Worm (Caenorhabditis elegans) whole organism, L2 larva: ENCODE results near the gene R160.10.

Experiments used
- F13H6.1 ChIP-seq: sonication (generic microtip); optimal IDR thresholded peaks from 2 replicates; lab custom pipeline; 2016; ENCODE audit warnings: missing genetic modification characterization, missing compliant biosample characterization
- R02D3.7 ChIP-seq: fragments of 150-350 bp; optimal IDR thresholded peaks from 2 replicates; lab custom pipeline; 2014; ENCODE audit warnings: missing biosample characterization, missing genetic modification characterization
- Y55F3AM.14 ChIP-seq: fragments of 200-800 bp; sonication (Bioruptor generic); optimal IDR thresholded peaks from 2 replicates; lab custom pipeline; 2018; ENCODE audit warnings: mild to moderate bottlenecking, missing genetic modification characterization, missing compliant biosample characterization
- ZK546.5 ChIP-seq: sonication (generic microtip); optimal IDR thresholded peaks from 2 replicates; lab custom pipeline; 2017; ENCODE audit warnings: missing biosample characterization, missing genetic modification characterization
- alr-1 ChIP-seq: fragments of 150-350 bp; optimal IDR thresholded peaks from 2 replicates; lab custom pipeline; 2014; ENCODE audit warnings: missing biosample characterization, missing genetic modification characterization
- ama-1 ChIP-seq: fragments of 150-350 bp; optimal IDR thresholded peaks from 2 replicates; lab custom pipeline; 2018; ENCODE audit warnings: inconsistent platforms
- ceh-16 ChIP-seq: fragments of 150-350 bp; optimal IDR thresholded peaks from 2 replicates; lab custom pipeline; 2014; ENCODE audit warnings: missing biosample characterization, missing genetic modification characterization
- ceh-82 ChIP-seq: fragments of 150-350 bp; optimal IDR thresholded peaks from 2 replicates; lab custom pipeline; 2014; ENCODE audit warnings: missing biosample characterization, missing genetic modification characterization
- egl-27 ChIP-seq: sonication (generic microtip); optimal IDR thresholded peaks from 3 replicates; lab custom pipeline; 2017; ENCODE audit warnings: missing biosample characterization, missing genetic modification reagents, missing genetic modification characterization
- elt-1 ChIP-seq: fragments of 150-350 bp; optimal IDR thresholded peaks from 2 replicates; lab custom pipeline; 2014; ENCODE audit warnings: missing biosample characterization, missing genetic modification characterization
- elt-3 ChIP-seq: sonication (generic microtip); optimal IDR thresholded peaks from 2 replicates; lab custom pipeline; 2017; ENCODE audit warnings: missing biosample characterization, missing genetic modification characterization
- fos-1 ChIP-seq: fragments of 150-350 bp; optimal IDR thresholded peaks from 2 replicates; lab custom pipeline; 2014; ENCODE audit warnings: missing biosample characterization, missing genetic modification characterization
- gmeb-1 ChIP-seq: fragments of 150-350 bp; optimal IDR thresholded peaks from 2 replicates; lab custom pipeline; 2014; ENCODE audit warnings: missing biosample characterization, missing genetic modification characterization
- lin-13 ChIP-seq: fragments of 150-350 bp; optimal IDR thresholded peaks from 2 replicates; lab custom pipeline; 2014; ENCODE audit warnings: missing biosample characterization, missing genetic modification reagents, missing genetic modification characterization
- lin-39 ChIP-seq: fragments of 150-350 bp; optimal IDR thresholded peaks from 2 replicates; lab custom pipeline; 2014; ENCODE audit warnings: missing biosample characterization, missing genetic modification reagents, missing genetic modification characterization
- lsy-2 ChIP-seq, 2 experiments: fragments of 150-350 bp in 1 of 2; sonication (generic microtip) in 1 of 2; optimal IDR thresholded peaks; 2 replicates each; lab custom pipeline; 2014 to 2017; ENCODE audit warnings: missing biosample characterization in 2 of 2, missing genetic modification characterization in 2 of 2
- mdl-1 ChIP-seq, 2 experiments: fragments of 150-350 bp in 1 of 2; sonication (generic microtip) in 1 of 2; optimal IDR thresholded peaks; 2 replicates each; lab custom pipeline; 2017; ENCODE audit warnings: missing biosample characterization in 2 of 2, missing genetic modification characterization in 2 of 2
- nhr-10 ChIP-seq: sonication (generic microtip); optimal IDR thresholded peaks from 2 replicates; lab custom pipeline; 2017; ENCODE audit warnings: missing biosample characterization, missing genetic modification characterization
- nhr-11 ChIP-seq: fragments of 150-350 bp; optimal IDR thresholded peaks from 2 replicates; lab custom pipeline; 2014; ENCODE audit warnings: missing biosample characterization, missing genetic modification characterization
- nhr-129 ChIP-seq: fragments of 150-350 bp; optimal IDR thresholded peaks from 2 replicates; lab custom pipeline; 2014; ENCODE audit warnings: missing biosample characterization, missing genetic modification characterization
- nhr-21 ChIP-seq: fragments of 150-350 bp; optimal IDR thresholded peaks from 2 replicates; lab custom pipeline; 2014; ENCODE audit warnings: missing biosample characterization, missing genetic modification characterization
- nhr-23 ChIP-seq: fragments of 150-350 bp; optimal IDR thresholded peaks from 2 replicates; lab custom pipeline; 2014; ENCODE audit warnings: missing biosample characterization, missing genetic modification reagents, missing genetic modification characterization
- nhr-237 ChIP-seq: fragments of 150-350 bp; optimal IDR thresholded peaks from 2 replicates; lab custom pipeline; 2014; ENCODE audit warnings: missing biosample characterization, missing genetic modification characterization
- nhr-25 ChIP-seq: fragments of 150-350 bp; sonication (generic microtip); optimal IDR thresholded peaks from 3 replicates; lab custom pipeline; 2014; ENCODE audit warnings: missing biosample characterization, missing genetic modification characterization
- skn-1 ChIP-seq: sonication (generic microtip); optimal IDR thresholded peaks from 2 replicates; lab custom pipeline; 2017; ENCODE audit warnings: missing biosample characterization, missing genetic modification characterization
- sma-3 ChIP-seq: sonication (generic microtip); optimal IDR thresholded peaks from 2 replicates; lab custom pipeline; 2016; ENCODE audit warnings: missing genetic modification reagents, missing genetic modification characterization, missing compliant biosample characterization
- sma-9 ChIP-seq, 2 experiments: fragments of 150-350 bp in 1 of 2; sonication (generic microtip) in 1 of 2; optimal IDR thresholded peaks; 2 replicates each; lab custom pipeline; 2014 to 2016; ENCODE audit warnings: missing genetic modification characterization in 2 of 2, mild to moderate bottlenecking in 1 of 2, missing biosample characterization in 1 of 2, missing compliant biosample characterization in 1 of 2, missing genetic modification reagents in 1 of 2, moderate library complexity in 1 of 2
- snpc-4 ChIP-seq: fragments of 150-350 bp; optimal IDR thresholded peaks from 2 replicates; lab custom pipeline; 2014; ENCODE audit warnings: missing biosample characterization, missing genetic modification characterization
- unc-39 ChIP-seq: fragments of 150-350 bp; optimal IDR thresholded peaks from 2 replicates; lab custom pipeline; 2014; ENCODE audit warnings: missing biosample characterization, missing genetic modification characterization
- unc-55 ChIP-seq: fragments of 150-350 bp; sonication (generic microtip); optimal IDR thresholded peaks from 3 replicates; lab custom pipeline; 2014; ENCODE audit warnings: missing biosample characterization, missing genetic modification reagents, missing genetic modification characterization
- ztf-1 ChIP-seq: fragments of 200-800 bp; sonication (Bioruptor generic); conservative IDR thresholded peaks from 2 replicates; pipeline ENCODE4 v1.3.6; 2022; ENCODE audit warnings: missing genetic modification characterization, missing compliant biosample characterization
- ztf-4 ChIP-seq: fragments of 150-350 bp; optimal IDR thresholded peaks from 2 replicates; lab custom pipeline; 2014; ENCODE audit warnings: missing biosample characterization, missing genetic modification characterization

R160.10 gene

DNA sequence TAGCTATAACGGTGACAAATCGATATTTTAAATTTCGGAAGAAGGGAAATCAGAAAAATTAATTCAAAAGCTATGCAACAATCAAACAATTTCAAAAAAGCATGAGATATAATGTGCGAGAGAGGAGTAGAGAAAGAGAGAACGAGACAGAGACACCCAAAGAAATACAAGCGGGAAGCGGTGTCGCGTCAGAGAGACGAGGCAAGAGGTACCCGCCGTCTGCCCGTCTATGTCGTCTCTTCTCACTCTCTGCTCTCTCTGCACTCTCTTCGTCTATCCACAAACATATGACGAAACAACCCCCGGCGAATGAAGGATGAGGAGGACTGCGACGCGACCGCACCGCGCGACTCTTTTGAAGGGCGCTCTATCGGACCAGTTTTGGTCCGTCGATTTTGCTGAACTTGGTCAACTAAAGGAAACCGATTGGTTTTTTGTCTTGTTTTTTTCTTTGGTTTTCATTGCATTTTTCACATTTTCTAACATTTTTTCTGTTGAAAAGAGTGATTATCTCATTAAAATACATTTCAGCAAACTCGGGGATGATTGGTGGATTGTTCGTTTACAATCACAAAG, 21.6 kb upstream of the R160.10 start, which contains the start of gene dpy-23 (continued):
- peak; percentile 98 for TF ChIP-seq F13H6.1 (tag; lab: Kevin White, UChicago)

DNA sequence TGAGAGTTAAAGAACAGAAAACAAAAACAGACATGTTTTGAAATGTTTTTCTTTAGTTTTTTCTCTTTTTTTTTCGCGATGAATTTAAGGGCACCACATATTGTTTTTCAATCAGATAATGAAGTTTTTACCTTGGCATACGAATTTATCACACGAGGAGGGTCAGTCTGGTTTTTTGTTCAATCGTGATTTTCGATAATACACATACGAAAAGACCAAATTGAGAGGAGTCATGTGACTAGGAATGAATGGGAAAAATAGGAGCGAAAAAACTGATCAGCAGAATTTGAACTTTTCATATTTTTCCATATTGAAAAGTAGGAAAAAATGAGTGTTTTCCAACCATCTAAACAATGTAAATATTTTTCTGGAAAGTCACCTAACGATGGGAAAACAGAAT, 19.2 kb upstream of the R160.10 start:
- TF ChIP-seq nhr-25 (tag; lab: Kevin White, UChicago) (peak; percentile 71), lin-13 (GFP tag; lab: Kevin White, UChicago) (no peak), elt-1 (tag; lab: Kevin White, UChicago) (no peak), gmeb-1 (peak; percentile 41)
- TF ChIP-seq, all 48 proteins: peak for 2

DNA sequence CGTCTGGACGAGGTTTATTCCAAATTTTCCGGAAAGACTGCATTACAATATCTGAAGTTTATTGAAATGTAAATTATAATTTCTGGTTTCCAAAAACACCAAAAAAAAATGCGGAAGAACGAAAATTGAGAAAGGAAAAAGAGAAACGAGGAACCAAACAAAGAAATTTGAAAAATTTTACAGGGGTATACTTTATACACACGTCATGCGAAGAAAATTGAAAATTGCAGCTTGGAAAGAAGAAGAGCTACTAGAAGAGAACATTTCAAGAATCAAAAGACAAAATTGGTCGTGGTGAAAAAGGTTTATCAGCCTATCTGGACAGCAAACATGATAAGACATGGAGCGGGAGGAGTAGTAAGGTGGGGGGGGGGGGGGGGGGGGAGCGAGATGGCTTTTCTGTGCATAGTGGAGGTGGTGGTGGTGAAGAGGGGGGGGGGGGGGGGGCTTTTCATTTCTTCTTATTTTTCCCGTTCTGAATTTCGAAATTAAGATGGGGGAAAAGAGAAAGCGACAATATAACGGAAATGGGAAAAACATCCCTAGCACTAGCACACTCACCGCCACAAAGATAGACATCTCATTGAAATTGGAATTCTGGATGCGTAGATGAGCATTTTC, 16.1 kb upstream of the R160.10 start, which contains the start of gene lst-2:
Gene lst-2 (minus strand): TSS at position 51 of the 621 bp plus-strand sequence.
- TF ChIP-seq Y55F3AM.14, result no peak
- peak; percentile 11 for TF ChIP-seq unc-55 (GFP tag; lab: Kevin White, UChicago)

DNA sequence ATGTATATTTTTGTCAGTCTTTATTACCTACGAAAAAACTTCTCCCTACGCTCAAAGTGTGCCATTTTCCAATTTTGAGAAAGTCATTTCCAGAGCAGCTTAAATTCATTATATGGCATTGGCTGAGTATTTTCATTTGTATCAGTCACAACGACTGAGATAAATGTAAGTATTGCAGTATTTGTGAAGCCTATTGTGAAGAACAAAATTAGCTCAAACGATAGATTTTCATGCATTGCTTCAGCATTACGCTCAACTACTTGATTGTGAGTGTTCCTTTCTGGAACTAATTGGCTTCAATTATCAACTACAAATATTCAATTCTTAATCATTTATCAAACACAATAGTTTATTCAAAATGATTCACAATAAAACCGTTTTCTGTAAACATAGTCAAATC, 10.4 kb upstream of the R160.10 start, which contains the start of gene R160.12:
Gene R160.12 (minus strand): TSS at position 101 of the 400 bp plus-strand sequence.
- TF ChIP-seq nhr-21 (no peak), ZK546.5 (no peak), ama-1 (lab: Kevin White, UChicago) (no peak)

DNA sequence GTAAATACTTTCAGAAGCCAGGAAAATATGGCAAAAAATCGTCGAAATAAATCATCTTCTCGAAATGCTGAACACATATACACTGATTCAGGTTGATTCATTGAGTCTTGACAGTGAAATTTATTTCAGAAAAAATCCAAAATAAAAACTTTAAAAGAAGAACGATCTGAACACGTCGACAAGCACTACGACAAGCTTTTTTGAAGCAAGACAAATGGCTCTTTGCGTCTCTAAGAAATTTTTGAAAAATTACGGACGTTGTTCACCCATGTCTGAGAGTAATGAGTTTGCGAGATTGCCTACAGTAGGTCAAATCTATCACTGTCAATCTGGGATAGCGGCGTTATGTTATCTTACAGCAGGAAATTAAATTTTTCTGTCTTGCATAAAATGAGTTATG, 9.5 kb upstream of the R160.10 start, which contains the start of gene R160.2:
Gene R160.2 (minus strand): TSS at position 101 of the 400 bp plus-strand sequence.
- no peak for TF ChIP-seq gmeb-1
- no peak for TF ChIP-seq ceh-16 (tag; lab: Kevin White, UChicago)
- TF ChIP-seq F13H6.1 (tag; lab: Kevin White, UChicago), result no peak
- TF ChIP-seq alr-1 (tag; lab: Kevin White, UChicago), result no peak
- no peak for TF ChIP-seq lsy-2 (tag; optimal IDR thresholded peaks at IDR 0.05; lab: Kevin White, UChicago)
- TF ChIP-seq nhr-23 (tag; lab: Kevin White, UChicago), result no peak
- no peak for TF ChIP-seq unc-39
- no peak for TF ChIP-seq nhr-237
- TF ChIP-seq fos-1, result no peak
- no peak for TF ChIP-seq R02D3.7 (tag; lab: Kevin White, UChicago)
- no peak for TF ChIP-seq nhr-10 (tag; lab: Kevin White, UChicago)
- no peak for TF ChIP-seq sma-3 (GFP tag; lab: Kevin White, UChicago)
- TF ChIP-seq lin-39, result no peak
- TF ChIP-seq egl-27 (tag; lab: Kevin White, UChicago), result no peak
- no peak for TF ChIP-seq ceh-82 (tag; lab: Kevin White, UChicago)
- TF ChIP-seq ztf-4 (tag; lab: Kevin White, UChicago), result no peak
- no peak for TF ChIP-seq Y55F3AM.14
- TF ChIP-seq ztf-1, result no peak
- TF ChIP-seq, all 48 proteins: peak for 0

DNA sequence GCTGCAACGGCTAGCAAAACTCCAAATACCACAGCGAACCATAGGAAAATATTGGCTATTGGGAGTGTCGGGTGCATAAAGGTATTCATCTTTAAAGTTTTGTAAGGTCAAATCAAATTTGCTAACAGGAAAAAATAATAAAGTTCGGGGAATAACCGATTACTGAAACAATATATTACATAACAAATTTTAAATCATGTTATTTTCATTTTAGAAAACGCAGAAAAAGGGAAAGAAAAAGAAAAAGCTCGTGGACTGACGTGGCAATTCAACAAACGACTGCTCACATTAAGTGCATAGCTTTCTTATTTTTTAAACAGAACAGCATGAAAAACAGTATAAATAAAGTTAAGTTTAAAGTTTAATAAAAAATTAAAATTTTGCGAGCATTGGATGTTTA, 5.8 kb upstream of the R160.10 start, which contains the start of gene R160.6:
Gene R160.6 (minus strand): TSS at position 101 of the 400 bp plus-strand sequence.
- no peak for TF ChIP-seq nhr-11 (tag; lab: Kevin White, UChicago)
- no peak for TF ChIP-seq ZK546.5
- no peak for TF ChIP-seq skn-1 (tag; lab: Kevin White, UChicago)
- no peak for TF ChIP-seq nhr-25 (tag; lab: Kevin White, UChicago)
- TF ChIP-seq mdl-1 (tag; optimal IDR thresholded peaks at IDR 0.05; lab: Kevin White, UChicago), result no peak
- TF ChIP-seq ceh-82 (tag; lab: Kevin White, UChicago), result no peak
- TF ChIP-seq elt-3 (tag; lab: Kevin White, UChicago), result no peak
- TF ChIP-seq nhr-129 (tag; lab: Kevin White, UChicago), result no peak
- TF ChIP-seq sma-9 (GFP tag; optimal IDR thresholded peaks at IDR 0.05; lab: Kevin White, UChicago), result no peak
- no peak for TF ChIP-seq sma-9 (tag; optimal IDR thresholded peaks at IDR 0.05; lab: Kevin White, UChicago)
- TF ChIP-seq snpc-4 (tag; lab: Kevin White, UChicago), result no peak
- TF ChIP-seq lin-13 (GFP tag; lab: Kevin White, UChicago), result no peak
